Worm (Caenorhabditis elegans) whole organism, L2 larva: ENCODE data around the gene R107.9.

ENCODE experiments used
- ZK546.5 ChIP-seq: sonication (generic microtip); optimal IDR thresholded peaks from 2 replicates; lab custom pipeline; 2017; ENCODE audit warnings: missing biosample characterization, missing genetic modification characterization
- alr-1 ChIP-seq: fragments of 150-350 bp; optimal IDR thresholded peaks from 2 replicates; lab custom pipeline; 2014; ENCODE audit warnings: missing biosample characterization, missing genetic modification characterization
- ceh-82 ChIP-seq: fragments of 150-350 bp; optimal IDR thresholded peaks from 2 replicates; lab custom pipeline; 2014; ENCODE audit warnings: missing biosample characterization, missing genetic modification characterization
- lin-13 ChIP-seq: fragments of 150-350 bp; optimal IDR thresholded peaks from 2 replicates; lab custom pipeline; 2014; ENCODE audit warnings: missing biosample characterization, missing genetic modification reagents, missing genetic modification characterization
- lin-39 ChIP-seq: fragments of 150-350 bp; optimal IDR thresholded peaks from 2 replicates; lab custom pipeline; 2014; ENCODE audit warnings: missing biosample characterization, missing genetic modification reagents, missing genetic modification characterization
- nhr-10 ChIP-seq: sonication (generic microtip); optimal IDR thresholded peaks from 2 replicates; lab custom pipeline; 2017; ENCODE audit warnings: missing biosample characterization, missing genetic modification characterization
- nhr-12 ChIP-seq: fragments of 150-350 bp; optimal IDR thresholded peaks from 2 replicates; lab custom pipeline; 2014; ENCODE audit warnings: missing biosample characterization, missing genetic modification characterization
- nhr-6 ChIP-seq: fragments of 150-350 bp; optimal IDR thresholded peaks from 2 replicates; lab custom pipeline; 2014; ENCODE audit warnings: missing biosample characterization, missing genetic modification characterization
- nhr-77 ChIP-seq: fragments of 150-350 bp; optimal IDR thresholded peaks from 2 replicates; lab custom pipeline; 2014; ENCODE audit warnings: missing biosample characterization, missing genetic modification characterization
- unc-39 ChIP-seq: fragments of 150-350 bp; optimal IDR thresholded peaks from 2 replicates; lab custom pipeline; 2014; ENCODE audit warnings: missing biosample characterization, missing genetic modification characterization
- unc-62 ChIP-seq: fragments of 150-350 bp; optimal IDR thresholded peaks from 2 replicates; lab custom pipeline; 2014; ENCODE audit warnings: missing biosample characterization, missing genetic modification reagents, missing genetic modification characterization
- ztf-4 ChIP-seq: fragments of 150-350 bp; optimal IDR thresholded peaks from 2 replicates; lab custom pipeline; 2014; ENCODE audit warnings: missing biosample characterization, missing genetic modification characterization

- no peak for TF ChIP-seq nhr-12 (tag; lab: Kevin White, UChicago)
- TF ChIP-seq ztf-4: no peak
- no peak for TF ChIP-seq nhr-77 (tag; lab: Kevin White, UChicago)
- no peak for TF ChIP-seq ceh-82 (tag; lab: Kevin White, UChicago)
- TF ChIP-seq lin-13 (GFP tag; lab: Kevin White, UChicago): no peak
- no peak for TF ChIP-seq ZK546.5
- no peak for TF ChIP-seq nhr-10
- no peak for TF ChIP-seq unc-39 (tag; lab: Kevin White, UChicago)
- no peak for TF ChIP-seq lin-39
- no peak for TF ChIP-seq unc-62 (GFP tag; lab: Kevin White, UChicago)
- no peak for TF ChIP-seq alr-1 (tag; lab: Kevin White, UChicago)
- TF ChIP-seq nhr-6 (tag; lab: Kevin White, UChicago): no peak
Observed at ce11 chrIII:9002545-9002944, 35.2 kb upstream of the R107.9 start, which contains the start of the genes F59B2.15 and zif-1.
